Worm (Caenorhabditis elegans) whole organism, young adult: ENCODE data around the gene T04H1.12.

Source experiments
- B0019.2 ChIP-seq: fragments of 200-800 bp; sonication (Bioruptor generic); conservative IDR thresholded peaks from 2 replicates; pipeline ENCODE4 v1.3.6; 2022; ENCODE audit warnings: missing genetic modification reagents, missing genetic modification characterization, missing compliant biosample characterization
- B0035.1 ChIP-seq: sonication (generic microtip); optimal IDR thresholded peaks from 2 replicates; lab custom pipeline; 2016; ENCODE audit warnings: missing genetic modification characterization, mild to moderate bottlenecking, missing compliant biosample characterization, missing genotype, missing genetic modification reagents
- B0261.1 ChIP-seq: sonication (generic microtip); optimal IDR thresholded peaks from 2 replicates; lab custom pipeline; 2016; ENCODE audit warnings: mild to moderate bottlenecking, missing genetic modification characterization, moderate library complexity, missing compliant biosample characterization
- C17E4.6 ChIP-seq: fragments of 200-800 bp; sonication (Bioruptor generic); IDR thresholded peaks from 2 replicates; pipeline ENCODE4 v1.3.6; 2022; ENCODE audit warnings: missing genetic modification reagents, missing genetic modification characterization, missing compliant biosample characterization
- F10E7.11 ChIP-seq: sonication (generic microtip); optimal IDR thresholded peaks from 2 replicates; lab custom pipeline; 2017; ENCODE audit warnings: mild to moderate bottlenecking, missing genetic modification characterization, moderate library complexity, missing compliant biosample characterization
- F22D6.2 ChIP-seq: sonication (generic microtip); optimal IDR thresholded peaks from 2 replicates; lab custom pipeline; 2016; ENCODE audit warnings: mild to moderate bottlenecking, missing genetic modification characterization, missing compliant biosample characterization
- F37B4.10 ChIP-seq: fragments of 200-800 bp; sonication (Bioruptor generic); IDR thresholded peaks from 2 replicates; pipeline ENCODE4 v1.3.6; 2022; ENCODE audit warnings: missing genetic modification characterization, missing compliant biosample characterization
- F39B2.1 ChIP-seq: fragments of 200-800 bp; sonication (Bioruptor generic); IDR thresholded peaks from 2 replicates; pipeline ENCODE4 v1.3.6; 2022; ENCODE audit warnings: missing genetic modification reagents, missing genetic modification characterization, missing compliant biosample characterization
- F52B5.7 ChIP-seq: sonication (generic microtip); optimal IDR thresholded peaks from 2 replicates; lab custom pipeline; 2016; ENCODE audit warnings: mild to moderate bottlenecking, missing genetic modification characterization, missing compliant biosample characterization
- F57A8.1 ChIP-seq: fragments of 200-800 bp; sonication (Bioruptor generic); optimal IDR thresholded peaks from 2 replicates; lab custom pipeline; 2018; ENCODE audit warnings: mild to moderate bottlenecking, missing genetic modification characterization, moderate library complexity, missing compliant biosample characterization
- T07F8.4 ChIP-seq: sonication (generic microtip); optimal IDR thresholded peaks from 2 replicates; lab custom pipeline; 2016; ENCODE audit warnings: mild to moderate bottlenecking, missing genetic modification characterization, moderate library complexity, missing compliant biosample characterization
- Y53G8AR.9 ChIP-seq: fragments of 200-800 bp; sonication (Bioruptor generic); conservative IDR thresholded peaks from 2 replicates; pipeline ENCODE4 v1.3.6; 2022; ENCODE audit warnings: missing genetic modification reagents, missing genetic modification characterization, missing compliant biosample characterization
- Y95B8A.8 ChIP-seq: fragments of 200-800 bp; sonication (Bioruptor generic); IDR thresholded peaks from 2 replicates; pipeline ENCODE4 v1.3.6; 2022; ENCODE audit warnings: missing genetic modification reagents, missing genetic modification characterization, missing compliant biosample characterization
- ama-1 ChIP-seq, 3 experiments: fragments of 150-350 bp in 1 of 3; sonication (generic microtip) in 2 of 3; optimal IDR thresholded peaks; 2 replicates each; lab custom pipeline; 2014 to 2018; ENCODE audit warnings: missing biosample characterization in 2 of 3, missing genetic modification characterization in 2 of 3, missing genetic modification reagents in 2 of 3
- aptf-3 ChIP-seq: fragments of 200-800 bp; sonication (Bioruptor generic); IDR thresholded peaks from 2 replicates; pipeline ENCODE4 v1.3.6; 2022; ENCODE audit warnings: missing genetic modification characterization, missing compliant biosample characterization
- atf-7 ChIP-seq: sonication (generic microtip); optimal IDR thresholded peaks from 2 replicates; lab custom pipeline; 2017; ENCODE audit warnings: mild to moderate bottlenecking, missing genetic modification characterization, missing compliant biosample characterization
- attf-3 ChIP-seq: fragments of 200-800 bp; sonication (Bioruptor generic); conservative IDR thresholded peaks from 2 replicates; pipeline ENCODE4 v1.3.6; 2022; ENCODE audit warnings: missing genetic modification reagents, missing genetic modification characterization, missing compliant biosample characterization
- bed-1 ChIP-seq: fragments of 200-800 bp; sonication (Bioruptor generic); IDR thresholded peaks from 2 replicates; pipeline ENCODE4 v1.3.6; 2022; ENCODE audit warnings: missing genetic modification reagents, missing genetic modification characterization, missing compliant biosample characterization
- bed-2 ChIP-seq: fragments of 200-800 bp; sonication (Bioruptor generic); IDR thresholded peaks from 2 replicates; pipeline ENCODE4 v1.3.6; 2022; ENCODE audit warnings: missing genetic modification reagents, missing genetic modification characterization, missing compliant biosample characterization
- ccch-3 ChIP-seq: fragments of 200-800 bp; sonication (Bioruptor generic); optimal IDR thresholded peaks from 2 replicates; lab custom pipeline; 2018; ENCODE audit warnings: mild to moderate bottlenecking, missing genetic modification characterization, missing compliant biosample characterization
- cebp-1 ChIP-seq, 2 experiments: fragments of 200-800 bp in 1 of 2; sonication (Bioruptor generic) in 1 of 2; sonication (generic microtip) in 1 of 2; IDR thresholded peaks in 1 of 2; optimal IDR thresholded peaks in 1 of 2; 2 replicates each; pipeline versions ENCODE4 v1.3.6 to Lab custom; 2017 to 2022; ENCODE audit warnings: missing compliant biosample characterization in 2 of 2, missing genetic modification characterization in 2 of 2, mild to moderate bottlenecking in 1 of 2, missing genetic modification reagents in 1 of 2, moderate library complexity in 1 of 2
- ceh-100 ChIP-seq: fragments of 200-800 bp; sonication (Bioruptor generic); IDR thresholded peaks from 2 replicates; pipeline ENCODE4 v1.3.6; 2022; ENCODE audit warnings: missing genetic modification reagents, missing genetic modification characterization, missing compliant biosample characterization
- ceh-79 ChIP-seq: sonication (generic microtip); optimal IDR thresholded peaks from 2 replicates; lab custom pipeline; 2017; ENCODE audit warnings: mild to moderate bottlenecking, missing genetic modification characterization, missing compliant biosample characterization
- dox-1 ChIP-seq: fragments of 200-800 bp; sonication (Bioruptor generic); IDR thresholded peaks from 2 replicates; pipeline ENCODE4 v1.3.6; 2022; ENCODE audit warnings: missing genetic modification reagents, missing genetic modification characterization, missing compliant biosample characterization
- ets-4 ChIP-seq: fragments of 200-800 bp; sonication (Bioruptor generic); optimal IDR thresholded peaks from 2 replicates; lab custom pipeline; 2018; ENCODE audit warnings: mild to moderate bottlenecking, missing genetic modification characterization, missing compliant biosample characterization
- hmg-1.2 ChIP-seq: fragments of 200-800 bp; sonication (Bioruptor generic); IDR thresholded peaks from 2 replicates; pipeline ENCODE4 v1.3.6; 2022; ENCODE audit warnings: missing genetic modification reagents, missing genetic modification characterization, missing compliant biosample characterization
- hmg-20 ChIP-seq: fragments of 200-800 bp; sonication (Bioruptor generic); IDR thresholded peaks from 2 replicates; pipeline ENCODE4 v1.3.6; 2022; ENCODE audit warnings: missing genetic modification reagents, missing genetic modification characterization, missing compliant biosample characterization
- let-607 ChIP-seq, 2 experiments: fragments of 200-800 bp in 1 of 2; sonication (Bioruptor generic) in 1 of 2; sonication (generic microtip) in 1 of 2; optimal IDR thresholded peaks; 2 replicates each; lab custom pipeline; 2016 to 2018; ENCODE audit warnings: mild to moderate bottlenecking in 2 of 2, missing compliant biosample characterization in 2 of 2, missing genetic modification characterization in 2 of 2, moderate library complexity in 2 of 2, missing genotype in 1 of 2
- lin-54 ChIP-seq: fragments of 200-800 bp; sonication (Bioruptor generic); optimal IDR thresholded peaks from 2 replicates; lab custom pipeline; 2018; ENCODE audit warnings: mild to moderate bottlenecking, missing genetic modification characterization, missing compliant biosample characterization
- lsl-1 ChIP-seq: fragments of 200-800 bp; sonication (Bioruptor generic); optimal IDR thresholded peaks from 2 replicates; lab custom pipeline; 2018; ENCODE audit warnings: mild to moderate bottlenecking, missing genetic modification characterization, moderate library complexity, missing compliant biosample characterization
- madf-8 ChIP-seq: fragments of 200-800 bp; sonication (Bioruptor generic); conservative IDR thresholded peaks from 2 replicates; pipeline ENCODE4 v1.3.6; 2022; ENCODE audit warnings: missing genetic modification reagents, missing genetic modification characterization, missing compliant biosample characterization
- mxl-1 ChIP-seq: sonication (generic microtip); optimal IDR thresholded peaks from 2 replicates; lab custom pipeline; 2016; ENCODE audit warnings: missing genetic modification characterization, missing compliant biosample characterization
- nhr-80 ChIP-seq: sonication (generic microtip); optimal IDR thresholded peaks from 2 replicates; lab custom pipeline; 2016; ENCODE audit warnings: missing genetic modification characterization, missing compliant biosample characterization
- nhr-90 ChIP-seq: sonication (generic microtip); optimal IDR thresholded peaks from 2 replicates; lab custom pipeline; 2016; ENCODE audit warnings: missing genotype, mild to moderate bottlenecking, missing genetic modification characterization, missing compliant biosample characterization
- pbrm-1 ChIP-seq: fragments of 200-800 bp; sonication (Bioruptor generic); IDR thresholded peaks from 2 replicates; pipeline ENCODE4 v1.3.6; 2022; ENCODE audit warnings: missing genetic modification reagents, missing genetic modification characterization, missing compliant biosample characterization
- rec-8 ChIP-seq, 2 experiments: sonication (generic microtip); optimal IDR thresholded peaks; 2 replicates each; lab custom pipeline; 2016; ENCODE audit warnings: mild to moderate bottlenecking in 2 of 2, missing genetic modification characterization in 2 of 2, missing genetic modification reagents in 2 of 2, missing genotype in 2 of 2, missing biosample characterization in 1 of 2, missing compliant biosample characterization in 1 of 2, moderate library complexity in 1 of 2
- rpc-1 ChIP-seq, 2 experiments: fragments of 150-350 bp in 1 of 2; sonication (generic microtip) in 1 of 2; optimal IDR thresholded peaks; 2 replicates each; lab custom pipeline; 2014 to 2018; ENCODE audit warnings: missing biosample characterization in 1 of 2, missing genetic modification characterization in 1 of 2, missing genetic modification reagents in 1 of 2, missing genotype in 1 of 2
- snpc-1.1 ChIP-seq: sonication (generic microtip); optimal IDR thresholded peaks from 2 replicates; lab custom pipeline; 2017; ENCODE audit warnings: missing genetic modification characterization, mild to moderate bottlenecking, missing compliant biosample characterization, antibody characterized with exemption, moderate library complexity, missing genotype, missing genetic modification reagents; ENCODE audit not compliant: insufficient read depth
- snpc-3.4 ChIP-seq: sonication (generic microtip); optimal IDR thresholded peaks from 2 replicates; lab custom pipeline; 2017; ENCODE audit warnings: missing genetic modification characterization, mild to moderate bottlenecking, missing compliant biosample characterization, antibody characterized with exemption, moderate library complexity, missing genotype, missing genetic modification reagents
- sptf-2 ChIP-seq: fragments of 200-800 bp; sonication (Bioruptor generic); optimal IDR thresholded peaks from 2 replicates; lab custom pipeline; 2018; ENCODE audit warnings: mild to moderate bottlenecking, missing genetic modification characterization, missing compliant biosample characterization
- tlf-1 ChIP-seq: fragments of 200-800 bp; sonication (Bioruptor generic); optimal IDR thresholded peaks from 2 replicates; lab custom pipeline; 2018; ENCODE audit warnings: mild to moderate bottlenecking, missing genetic modification characterization, missing compliant biosample characterization
- zim-3 ChIP-seq: sonication (generic microtip); optimal IDR thresholded peaks from 2 replicates; lab custom pipeline; 2017; ENCODE audit warnings: mild to moderate bottlenecking, missing genetic modification characterization, moderate library complexity, missing compliant biosample characterization
- ztf-18 ChIP-seq: sonication (generic microtip); optimal IDR thresholded peaks from 2 replicates; lab custom pipeline; 2016; ENCODE audit warnings: missing genotype, mild to moderate bottlenecking, missing genetic modification characterization, missing compliant biosample characterization
- ztf-25 ChIP-seq: fragments of 200-800 bp; sonication (Bioruptor generic); IDR thresholded peaks from 2 replicates; pipeline ENCODE4 v1.3.6; 2022; ENCODE audit warnings: missing genetic modification reagents, missing genetic modification characterization, missing compliant biosample characterization
- ztf-28 ChIP-seq: fragments of 200-800 bp; sonication (Bioruptor generic); IDR thresholded peaks from 2 replicates; pipeline ENCODE4 v1.3.6; 2022; ENCODE audit warnings: missing genetic modification reagents, missing genetic modification characterization, missing compliant biosample characterization

The T04H1.12 gene

DNA sequence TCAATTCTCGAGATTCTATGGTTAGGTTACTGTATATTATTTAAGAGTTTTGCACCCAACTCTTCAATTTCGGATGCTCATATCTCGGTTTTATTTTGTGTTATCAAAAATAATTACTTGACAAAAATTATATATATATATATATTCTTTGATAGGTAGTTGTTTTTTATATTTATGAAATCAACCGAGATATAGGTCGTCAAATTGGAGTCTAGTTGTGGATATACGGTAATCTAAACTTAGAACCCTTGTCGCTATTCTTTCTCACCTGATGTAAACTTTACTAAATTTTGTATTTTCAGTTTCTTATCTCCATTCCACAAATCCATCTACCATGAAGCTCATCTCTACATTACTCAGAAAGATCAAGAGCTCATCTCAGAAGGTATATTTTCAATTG is 27.7 kb downstream of the T04H1.12 start, which contains the start of gene F55C5.10:
TSS of gene F55C5.10 (plus strand) at position 301 of the 400 bp plus-strand sequence.
- TF ChIP-seq rpc-1 (optimal IDR thresholded peaks at IDR 0.05; lab: Kevin White, UChicago) (no peak), rpc-1 (tag; optimal IDR thresholded peaks at IDR 0.05; lab: Kevin White, UChicago) (no peak), F22D6.2 (tag; lab: Kevin White, UChicago) (no peak), B0019.2 (GFP tag; lab: Robert Waterston, UW) (no peak), ztf-25 (GFP tag; lab: Robert Waterston, UW) (no peak), snpc-1.1 (tag; lab: Kevin White, UChicago) (no peak), ets-4 (no peak), Y95B8A.8 (GFP tag; lab: Robert Waterston, UW) (no peak), lsl-1 (GFP tag; lab: Kevin White, UChicago) (no peak), atf-7 (tag; lab: Kevin White, UChicago) (no peak), ztf-18 (tag; lab: Kevin White, UChicago) (no peak), hmg-20 (no peak), ztf-28 (no peak), F39B2.1 (GFP tag; lab: Robert Waterston, UW) (no peak)

ce11 chrV:12287667-12288066 is 32.2 kb downstream of the T04H1.12 start:
- TF ChIP-seq mxl-1 (tag; lab: Kevin White, UChicago) (no peak), F10E7.11 (tag; lab: Kevin White, UChicago) (no peak), bed-2 (GFP tag; lab: Robert Waterston, UW) (no peak), tlf-1 (no peak), ccch-3 (no peak), nhr-90 (tag; lab: Kevin White, UChicago) (no peak), T07F8.4 (no peak), snpc-1.1 (tag; lab: Kevin White, UChicago) (no peak), rec-8 (tag; optimal IDR thresholded peaks at IDR 0.05; lab: Kevin White, UChicago) (no peak), let-607 (tag; optimal IDR thresholded peaks at IDR 0.05; lab: Kevin White, UChicago) (no peak), aptf-3 (GFP tag; lab: Robert Waterston, UW) (no peak), pbrm-1 (no peak), bed-1 (GFP tag; lab: Robert Waterston, UW) (no peak), snpc-3.4 (tag; lab: Kevin White, UChicago) (no peak), sptf-2 (no peak), Y53G8AR.9 (GFP tag; lab: Robert Waterston, UW) (no peak), F52B5.7 (tag; lab: Kevin White, UChicago) (no peak), ceh-100 (GFP tag; lab: Robert Waterston, UW) (no peak), zim-3 (tag; lab: Kevin White, UChicago) (no peak), B0261.1 (tag; lab: Kevin White, UChicago) (no peak)

DNA sequence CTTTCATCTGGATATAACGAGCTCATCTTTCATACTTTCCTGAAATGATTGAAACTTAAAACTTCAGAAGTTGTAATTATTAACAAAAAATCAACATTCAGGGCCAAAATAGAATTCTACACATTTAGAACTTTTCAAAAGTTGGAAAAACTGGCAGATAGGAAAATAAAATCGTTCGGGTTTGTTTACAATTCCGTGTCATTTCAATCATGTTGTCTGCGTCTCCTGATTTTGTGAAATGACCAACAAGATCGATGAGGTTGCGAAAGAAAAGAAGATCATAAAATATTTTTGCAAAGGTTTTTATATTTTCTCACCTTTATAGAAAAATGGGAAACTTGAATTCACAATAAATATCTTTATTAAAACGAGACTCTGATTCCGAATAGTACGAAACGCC is 33.1 kb downstream of the T04H1.12 start, which contains the start of gene rskd-1:
TSS of gene rskd-1 (minus strand) at position 39 of the 400 bp plus-strand sequence.
- TF ChIP-seq ama-1 (optimal IDR thresholded peaks at IDR 0.05; lab: Kevin White, UChicago) (no peak), ama-1 (GFP tag; optimal IDR thresholded peaks at IDR 0.05; lab: Kevin White, UChicago) (no peak), hmg-1.2 (GFP tag; lab: Robert Waterston, UW) (peak; percentile 41; the same call in 1 of the 2 replicates), Y53G8AR.9 (GFP tag; lab: Robert Waterston, UW) (no peak), nhr-80 (tag; lab: Kevin White, UChicago) (no peak), lin-54 (GFP tag; lab: Kevin White, UChicago) (no peak), B0035.1 (no peak), madf-8 (no peak), snpc-3.4 (tag; lab: Kevin White, UChicago) (peak; percentile 35), C17E4.6 (GFP tag; lab: Robert Waterston, UW) (no peak), cebp-1 (GFP tag; IDR thresholded peaks at IDR 0.05; lab: Robert Waterston, UW) (peak; percentile 67; the same call in 1 of the 2 replicates), cebp-1 (tag; optimal IDR thresholded peaks at IDR 0.05; lab: Kevin White, UChicago) (peak; percentile 74), Y95B8A.8 (GFP tag; lab: Robert Waterston, UW) (no peak), F57A8.1 (GFP tag; lab: Kevin White, UChicago) (no peak), ceh-79 (no peak), attf-3 (no peak), ztf-18 (tag; lab: Kevin White, UChicago) (peak; percentile 4), dox-1 (GFP tag; lab: Robert Waterston, UW) (no peak), F37B4.10 (GFP tag; lab: Robert Waterston, UW) (no peak)
